Fruit fly (Drosophila melanogaster) whole organism, embryonic: ENCODE results near the gene CG32354.

Experiments used
- Antp ChIP-seq: fragments of 200-800 bp; sonication (Bioruptor generic); optimal IDR thresholded peaks from 3 replicates; lab custom pipeline; 2016; ENCODE audit warnings: missing biosample characterization, missing genetic modification characterization
- Bgb ChIP-seq: fragments of 200-800 bp; sonication (Bioruptor generic); IDR thresholded peaks from 2 replicates; pipeline ENCODE4 v1.3.6; 2022; ENCODE audit warnings: missing biosample characterization, missing genetic modification characterization; ENCODE audit not compliant: partially characterized antibody
- Bteb2 ChIP-seq: fragments of 200-800 bp; sonication (Bioruptor generic); optimal IDR thresholded peaks from 2 replicates; lab custom pipeline; 2016; ENCODE audit warnings: missing biosample characterization, missing genetic modification characterization
- CG10431 ChIP-seq: fragments of 200-800 bp; sonication (Bioruptor generic); optimal IDR thresholded peaks from 3 replicates; lab custom pipeline; 2018; ENCODE audit warnings: missing biosample characterization, mild to moderate bottlenecking, missing genetic modification characterization
- CG10979 ChIP-seq: fragments of 200-800 bp; sonication (Bioruptor generic); optimal IDR thresholded peaks from 2 replicates; lab custom pipeline; 2018; ENCODE audit warnings: missing biosample characterization, mild to moderate bottlenecking, missing genetic modification characterization, moderate library complexity
- CG11085 ChIP-seq: fragments of 200-800 bp; sonication (Bioruptor generic); IDR thresholded peaks from 2 replicates; pipeline ENCODE4 v1.3.6; 2022; ENCODE audit warnings: missing biosample characterization, missing genetic modification characterization
- CG11504 ChIP-seq: fragments of 200-800 bp; sonication (Bioruptor generic); optimal IDR thresholded peaks from 3 replicates; lab custom pipeline; 2019; ENCODE audit warnings: missing biosample characterization, mild to moderate bottlenecking, missing genetic modification characterization, moderate library complexity
- CG14710 ChIP-seq: fragments of 200-800 bp; sonication (Bioruptor generic); optimal IDR thresholded peaks from 3 replicates; lab custom pipeline; 2019; ENCODE audit warnings: missing biosample characterization, mild to moderate bottlenecking, missing genetic modification characterization, moderate library complexity
- CG15269 ChIP-seq: fragments of 200-800 bp; sonication (Bioruptor generic); optimal IDR thresholded peaks from 2 replicates; lab custom pipeline; 2018; ENCODE audit warnings: missing biosample characterization, mild to moderate bottlenecking, missing genetic modification characterization, moderate library complexity
- CG15696 ChIP-seq: fragments of 200-800 bp; sonication (Bioruptor generic); optimal IDR thresholded peaks from 2 replicates; lab custom pipeline; 2019; ENCODE audit warnings: missing biosample characterization, mild to moderate bottlenecking, missing genetic modification characterization, moderate library complexity
- CG1603 ChIP-seq: fragments of 200-800 bp; sonication (Bioruptor generic); optimal IDR thresholded peaks from 2 replicates; lab custom pipeline; 2019; ENCODE audit warnings: missing biosample characterization, mild to moderate bottlenecking, missing genetic modification characterization, moderate library complexity
- CG1647 ChIP-seq: fragments of 200-800 bp; sonication (Bioruptor generic); optimal IDR thresholded peaks from 3 replicates; lab custom pipeline; 2016; ENCODE audit warnings: missing biosample characterization, missing genetic modification characterization
- CG17802 ChIP-seq: fragments of 200-800 bp; sonication (Bioruptor generic); optimal IDR thresholded peaks from 2 replicates; lab custom pipeline; 2018; ENCODE audit warnings: missing biosample characterization, mild to moderate bottlenecking, missing genetic modification characterization, moderate library complexity
- CG18262 ChIP-seq: fragments of 200-800 bp; optimal IDR thresholded peaks from 3 replicates; lab custom pipeline; 2019; ENCODE audit warnings: missing biosample characterization, mild to moderate bottlenecking, missing genetic modification characterization, moderate library complexity
- CG18476 ChIP-seq: fragments of 200-800 bp; sonication (Bioruptor generic); optimal IDR thresholded peaks from 2 replicates; lab custom pipeline; 2016; ENCODE audit warnings: missing biosample characterization, mild to moderate bottlenecking, missing genetic modification characterization
- CG9609 ChIP-seq: fragments of 200-800 bp; sonication (Bioruptor generic); optimal IDR thresholded peaks from 3 replicates; lab custom pipeline; 2016; ENCODE audit warnings: missing biosample characterization, missing genetic modification characterization
- CG9876 ChIP-seq: fragments of 200-800 bp; sonication (Bioruptor generic); optimal IDR thresholded peaks from 2 replicates; lab custom pipeline; 2016; ENCODE audit warnings: missing biosample characterization, missing genetic modification characterization
- D ChIP-seq, 2 experiments: fragments of 200-800 bp in 1 of 2; fragments of >200 bp in 1 of 2; sonication (Bioruptor generic) in 1 of 2; optimal IDR thresholded peaks; 2 replicates in 1 of 2; 3 replicates in 1 of 2; lab custom pipeline; 2017; ENCODE audit warnings: mild to moderate bottlenecking in 1 of 2, missing biosample characterization in 1 of 2, missing genetic modification characterization in 1 of 2, missing genetic modification reagents in 1 of 2
- Drgx ChIP-seq: fragments of 200-800 bp; sonication (Bioruptor generic); IDR thresholded peaks from 2 replicates; pipeline ENCODE4 v1.3.6; 2022; ENCODE audit warnings: missing biosample characterization, missing genetic modification characterization
- Ets65A ChIP-seq: fragments of 200-800 bp; sonication (Bioruptor generic); peaks from one replicate; lab custom pipeline; 2016; ENCODE audit warnings: missing biosample characterization, missing genetic modification characterization
- HLH4C ChIP-seq: fragments of 200-800 bp; sonication (Bioruptor generic); IDR thresholded peaks from 3 replicates; pipeline ENCODE4 v1.3.6; 2022; ENCODE audit warnings: missing biosample characterization, missing genetic modification characterization; ENCODE audit not compliant: partially characterized antibody
- Hsf ChIP-seq: fragments of 200-800 bp; sonication (Bioruptor generic); optimal IDR thresholded peaks from 3 replicates; lab custom pipeline; 2016; ENCODE audit warnings: missing biosample characterization, missing genetic modification characterization
- Lhr ChIP-seq: fragments of 200-800 bp; sonication (Bioruptor generic); optimal IDR thresholded peaks from 3 replicates; lab custom pipeline; 2017; ENCODE audit warnings: mild to moderate bottlenecking, missing biosample characterization, missing genetic modification reagents, missing genetic modification characterization
- Oli ChIP-seq: fragments of 200-800 bp; sonication (Bioruptor generic); optimal IDR thresholded peaks from 2 replicates; lab custom pipeline; 2018; ENCODE audit warnings: missing biosample characterization, mild to moderate bottlenecking, missing genetic modification characterization, moderate library complexity
- Sox102F ChIP-seq: fragments of 200-800 bp; sonication (Bioruptor generic); optimal IDR thresholded peaks from 2 replicates; lab custom pipeline; 2018; ENCODE audit warnings: missing biosample characterization, mild to moderate bottlenecking, missing genetic modification characterization, moderate library complexity
- Ssrp ChIP-seq: fragments of 200-800 bp; sonication (Bioruptor generic); optimal IDR thresholded peaks from 2 replicates; lab custom pipeline; 2018; ENCODE audit warnings: missing biosample characterization, mild to moderate bottlenecking, missing genetic modification characterization, moderate library complexity
- ac ChIP-seq: fragments of 200-800 bp; sonication (Bioruptor generic); optimal IDR thresholded peaks from 3 replicates; lab custom pipeline; 2017; ENCODE audit warnings: missing biosample characterization, mild to moderate bottlenecking, missing genetic modification characterization
- bigmax ChIP-seq: fragments of 200-800 bp; sonication (Bioruptor generic); optimal IDR thresholded peaks from 2 replicates; lab custom pipeline; 2018; ENCODE audit warnings: missing biosample characterization, mild to moderate bottlenecking, missing genetic modification characterization
- bsh ChIP-seq, 2 experiments: fragments of 200-800 bp; sonication (Bioruptor generic); optimal IDR thresholded peaks; 2 replicates each; lab custom pipeline; 2017 to 2018; ENCODE audit warnings: mild to moderate bottlenecking in 2 of 2, missing biosample characterization in 2 of 2, missing genetic modification characterization in 2 of 2, moderate library complexity in 1 of 2
- da ChIP-seq: fragments of 200-800 bp; sonication (Bioruptor generic); optimal IDR thresholded peaks from 2 replicates; lab custom pipeline; 2016; ENCODE audit warnings: missing biosample characterization, missing genetic modification characterization
- exex ChIP-seq: fragments of 200-800 bp; sonication (Bioruptor generic); optimal IDR thresholded peaks from 4 replicates; lab custom pipeline; 2018; ENCODE audit warnings: missing biosample characterization, mild to moderate bottlenecking, missing genetic modification characterization, moderate library complexity
- fd102C ChIP-seq: fragments of 200-800 bp; sonication (Bioruptor generic); optimal IDR thresholded peaks from 2 replicates; lab custom pipeline; 2018; ENCODE audit warnings: missing biosample characterization, mild to moderate bottlenecking, missing genetic modification characterization, moderate library complexity
- fd96Cb ChIP-seq: fragments of 200-800 bp; sonication (Bioruptor generic); optimal IDR thresholded peaks from 2 replicates; lab custom pipeline; 2018; ENCODE audit warnings: missing biosample characterization, mild to moderate bottlenecking, missing genetic modification characterization, moderate library complexity
- gcm2 ChIP-seq: fragments of 200-800 bp; sonication (Bioruptor generic); optimal IDR thresholded peaks from 2 replicates; lab custom pipeline; 2016; ENCODE audit warnings: missing biosample characterization, missing genetic modification characterization
- gem ChIP-seq: fragments of 200-800 bp; sonication (Bioruptor generic); optimal IDR thresholded peaks from 2 replicates; lab custom pipeline; 2019; ENCODE audit warnings: missing biosample characterization, mild to moderate bottlenecking, missing genetic modification characterization, moderate library complexity
- hbn ChIP-seq: fragments of 200-800 bp; sonication (Bioruptor generic); IDR thresholded peaks from 2 replicates; pipeline ENCODE4 v1.3.6; 2022; ENCODE audit warnings: missing biosample characterization, missing genetic modification characterization; ENCODE audit not compliant: partially characterized antibody
- nmo ChIP-seq: fragments of 200-800 bp; sonication (Bioruptor generic); optimal IDR thresholded peaks from 2 replicates; lab custom pipeline; 2018; ENCODE audit warnings: missing biosample characterization, mild to moderate bottlenecking, missing genetic modification characterization, moderate library complexity
- phol ChIP-seq: fragments of 200-800 bp; sonication (Bioruptor generic); optimal IDR thresholded peaks from 3 replicates; lab custom pipeline; 2018; ENCODE audit warnings: missing biosample characterization, mild to moderate bottlenecking, missing genetic modification characterization, moderate library complexity
- schlank ChIP-seq: fragments of 200-800 bp; sonication (Bioruptor generic); optimal IDR thresholded peaks from 2 replicates; lab custom pipeline; 2018; ENCODE audit warnings: missing biosample characterization, mild to moderate bottlenecking, missing genetic modification characterization
- slbo ChIP-seq: fragments of 200-800 bp; sonication (Bioruptor generic); IDR thresholded peaks from 2 replicates; pipeline ENCODE4 v1.3.6; 2022; ENCODE audit warnings: missing biosample characterization, missing genetic modification characterization
- ssp ChIP-seq: fragments of 200-800 bp; sonication (Bioruptor generic); IDR thresholded peaks from 2 replicates; pipeline ENCODE4 v1.3.6; 2022; ENCODE audit warnings: missing biosample characterization, missing genetic modification characterization
- tio ChIP-seq: fragments of 200-800 bp; sonication (Bioruptor generic); optimal IDR thresholded peaks from 2 replicates; lab custom pipeline; 2017; ENCODE audit warnings: missing biosample characterization, missing genetic modification characterization, inconsistent platforms
- wor ChIP-seq: fragments of 200-800 bp; sonication (Bioruptor generic); IDR thresholded peaks from 2 replicates; pipeline ENCODE4 v1.3.6; 2022; ENCODE audit warnings: missing biosample characterization, missing genetic modification characterization

The CG32354 gene

DNA sequence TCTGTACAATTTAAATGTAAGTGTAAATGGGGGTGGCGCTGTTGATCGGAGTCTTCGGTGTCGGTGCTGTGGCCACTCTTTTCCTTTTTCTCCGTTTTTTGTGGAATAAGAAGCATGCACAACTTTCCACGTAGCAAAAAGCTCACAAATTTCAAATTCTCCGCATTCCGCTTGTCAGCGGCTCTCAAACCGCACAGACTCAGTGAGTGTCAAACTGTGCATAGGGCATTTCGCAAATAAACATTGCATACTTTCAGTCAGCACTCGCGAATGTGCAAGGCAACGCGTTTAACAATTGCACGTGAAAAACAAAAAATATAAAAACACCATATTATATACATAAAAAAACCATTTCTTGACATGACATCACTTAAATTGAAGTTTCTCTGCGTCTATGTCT is 27.1 kb downstream of the CG32354 start (continued):
- no peak for TF ChIP-seq CG1647 (GFP tag; lab: Kevin White, UChicago)
- TF ChIP-seq CG11085: no peak
- TF ChIP-seq bigmax: no peak
- no peak for TF ChIP-seq CG15696 (tag; lab: Kevin White, UChicago)
- TF ChIP-seq fd102C (GFP tag; lab: Kevin White, UChicago): no peak
- TF ChIP-seq CG1603: peak; percentile 25
- no peak for TF ChIP-seq CG10431 (GFP tag; lab: Kevin White, UChicago)
- TF ChIP-seq Drgx (GFP tag; lab: Robert Waterston, UW): 0 out of 2 replicates have a peak, but pooled peaks have one; percentile 15
- TF ChIP-seq Ets65A: peak; percentile 72
- no peak for TF ChIP-seq slbo (GFP tag; lab: Robert Waterston, UW)
- TF ChIP-seq nmo: no peak
- TF ChIP-seq, all 482 proteins: peak for 42

DNA sequence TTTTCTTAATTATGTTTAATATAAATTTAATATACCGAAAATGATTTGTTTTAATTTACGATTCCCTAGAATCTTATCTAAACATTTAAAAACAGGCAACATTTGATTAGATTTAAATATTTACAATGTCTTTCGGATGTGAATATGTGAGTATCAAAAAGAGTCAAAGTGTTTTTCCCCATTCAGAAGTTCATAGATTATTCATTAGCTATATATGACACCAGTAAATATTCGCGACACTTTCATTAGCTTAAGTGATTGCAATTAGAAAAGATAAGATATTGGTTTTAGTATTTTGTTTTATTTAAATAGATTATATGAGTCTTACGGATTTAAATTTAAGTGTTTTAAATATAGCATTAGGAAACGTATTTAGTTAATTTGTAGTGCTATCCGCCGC is 27.9 kb downstream of the CG32354 start:
- TF ChIP-seq CG9876 (GFP tag; lab: Kevin White, UChicago): no peak
- peak; percentile 83 for TF ChIP-seq exex (tag; lab: Kevin White, UChicago)

DNA sequence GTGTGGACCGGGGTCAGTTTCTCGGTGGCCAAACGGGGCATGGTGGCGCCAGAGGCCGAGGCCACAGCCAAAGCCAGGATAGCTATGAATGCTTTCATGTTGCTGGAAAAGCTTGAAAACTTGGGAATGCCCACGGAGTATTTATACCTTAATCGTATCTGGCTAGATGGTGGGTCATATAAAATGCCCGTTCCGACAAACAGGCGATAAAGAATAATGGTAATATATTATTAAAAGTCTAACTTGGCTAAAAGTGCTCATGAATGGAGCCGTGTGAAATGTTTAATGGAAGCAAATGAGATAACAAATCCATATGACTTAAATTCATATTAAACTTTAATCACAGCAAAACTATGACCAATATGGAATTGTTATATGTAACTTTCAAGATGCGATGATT is 28.5 kb downstream of the CG32354 start, which contains the start of gene Jon66Cii:
TSS of gene Jon66Cii (minus strand) at position 101 of the 400 bp plus-strand sequence.
- TF ChIP-seq wor (GFP tag; lab: Robert Waterston, UW) (no peak), ac (no peak), Bgb (GFP tag; lab: Robert Waterston, UW) (no peak), ssp (GFP tag; lab: Robert Waterston, UW) (no peak), Antp (GFP tag; lab: Kevin White, UChicago) (no peak), da (GFP tag; lab: Kevin White, UChicago) (no peak), HLH4C (GFP tag; lab: Robert Waterston, UW) (no peak), CG15269 (tag; lab: Kevin White, UChicago) (no peak)

DNA sequence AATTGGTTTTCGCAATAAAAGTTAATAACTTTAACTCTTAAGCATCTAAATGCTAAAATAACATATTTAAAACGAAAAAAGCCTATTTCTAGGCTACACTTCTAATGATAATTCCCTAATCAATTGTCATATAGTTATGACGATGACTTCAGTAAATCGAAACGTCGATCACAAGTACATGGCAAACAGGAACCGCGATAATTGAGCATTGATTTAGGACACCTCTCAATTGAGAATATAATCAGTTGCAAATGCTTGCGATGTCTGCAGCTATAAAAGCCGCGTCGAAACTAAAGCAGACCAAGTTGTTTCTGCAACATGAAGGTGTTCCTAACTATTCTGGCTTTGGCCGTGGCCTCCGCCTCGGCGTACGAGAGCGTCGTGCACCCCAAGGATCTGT is 30.8 kb downstream of the CG32354 start, which contains the start of gene Jon66Ci:
TSS of gene Jon66Ci (plus strand) at position 301 of the 400 bp plus-strand sequence.
- TF ChIP-seq Hsf: no peak
- TF ChIP-seq bsh (GFP tag; optimal IDR thresholded peaks at IDR 0.05; lab: Kevin White, UChicago): no peak
- TF ChIP-seq CG18476 (GFP tag; lab: Kevin White, UChicago): no peak
- TF ChIP-seq CG17802 (tag; lab: Kevin White, UChicago): no peak

DNA sequence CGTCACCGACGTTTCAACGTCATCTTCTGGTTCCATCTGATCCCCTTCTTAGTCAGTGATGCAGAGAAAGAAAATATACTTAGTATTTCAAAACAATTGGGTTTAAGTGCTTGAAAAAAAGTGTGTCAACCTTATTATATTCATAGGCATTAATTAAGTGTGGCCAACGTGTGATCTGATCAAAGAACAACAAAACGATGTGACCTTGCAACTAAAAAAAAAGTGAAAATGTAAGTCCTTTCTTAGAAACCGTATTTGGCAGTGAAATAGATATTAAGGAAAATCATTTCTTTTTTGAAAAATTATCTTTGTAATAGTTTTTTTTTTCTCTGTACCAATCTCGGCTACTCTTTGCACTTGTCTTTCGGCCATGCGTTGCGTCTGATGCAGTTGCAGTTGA is 37.0 kb downstream of the CG32354 start:
- TF ChIP-seq Bteb2 (GFP tag; lab: Kevin White, UChicago) (no peak), schlank (tag; lab: Kevin White, UChicago) (no peak), CG9609 (peak; percentile 10), tio (GFP tag; lab: Kevin White, UChicago) (peak; percentile 10), nmo (peak; percentile 44), Sox102F (peak; percentile 21), Lhr (GFP tag; lab: Kevin White, UChicago) (peak; percentile 4), CG11504 (tag; lab: Kevin White, UChicago) (peak; percentile 58), D (optimal IDR thresholded peaks at IDR 0.05; lab: Kevin White, UChicago) (no peak), D (GFP tag; optimal IDR thresholded peaks at IDR 0.05; lab: Kevin White, UChicago) (peak; percentile 24), Drgx (GFP tag; lab: Robert Waterston, UW) (peak; percentile 56; the same call in 1 of the 2 replicates), Ets65A (no peak), gcm2 (GFP tag; lab: Kevin White, UChicago) (no peak), CG10979 (tag; lab: Kevin White, UChicago) (peak; percentile 56), fd96Cb (tag; lab: Kevin White, UChicago) (peak; percentile 25), phol (tag; lab: Kevin White, UChicago) (peak; percentile 47), CG14710 (tag; lab: Kevin White, UChicago) (peak; percentile 15), CG18262 (tag; lab: Kevin White, UChicago) (peak; percentile 28), Ssrp (tag; lab: Kevin White, UChicago) (peak; percentile 31), gem (tag; lab: Kevin White, UChicago) (peak; percentile 49), hbn (GFP tag; lab: Robert Waterston, UW) (no peak), Oli (tag; lab: Kevin White, UChicago) (peak; percentile 25)
